Worm (Caenorhabditis elegans) whole organism, L3 larva: ENCODE results near the gene B0495.9.

ENCODE experiments used
- aly-2 ChIP-seq: fragments of 150-350 bp; optimal IDR thresholded peaks from 2 replicates; lab custom pipeline; 2014; ENCODE audit warnings: missing biosample characterization, missing genetic modification characterization
- ama-1 ChIP-seq: fragments of 150-350 bp; optimal IDR thresholded peaks from 2 replicates; lab custom pipeline; 2018
- elt-1 ChIP-seq: fragments of 150-350 bp; optimal IDR thresholded peaks from 2 replicates; lab custom pipeline; 2014; ENCODE audit warnings: missing biosample characterization, missing genetic modification characterization
- elt-2 ChIP-seq: sonication (generic microtip); optimal IDR thresholded peaks from 2 replicates; lab custom pipeline; 2016; ENCODE audit warnings: missing genetic modification reagents, mild to moderate bottlenecking, missing genetic modification characterization, missing compliant biosample characterization
- jun-1 ChIP-seq: fragments of 150-350 bp; optimal IDR thresholded peaks from 2 replicates; lab custom pipeline; 2014; ENCODE audit warnings: missing biosample characterization, missing genetic modification reagents, missing genetic modification characterization
- nhr-76 ChIP-seq: fragments of 150-350 bp; sonication (generic microtip); optimal IDR thresholded peaks from 5 replicates; lab custom pipeline; 2014; ENCODE audit warnings: missing biosample characterization, missing genetic modification characterization
- pqm-1 ChIP-seq: fragments of 150-350 bp; optimal IDR thresholded peaks from 2 replicates; lab custom pipeline; 2017; ENCODE audit warnings: missing biosample characterization, missing genetic modification characterization, inconsistent platforms
- snpc-4 ChIP-seq: fragments of 150-350 bp; optimal IDR thresholded peaks from 2 replicates; lab custom pipeline; 2014; ENCODE audit warnings: missing biosample characterization, missing genetic modification characterization
- tbx-2 ChIP-seq: sonication (generic microtip); optimal IDR thresholded peaks from 2 replicates; lab custom pipeline; 2016; ENCODE audit warnings: mild to moderate bottlenecking, missing genetic modification characterization, missing compliant biosample characterization
- unc-39 ChIP-seq: sonication (generic microtip); optimal IDR thresholded peaks from 4 replicates; lab custom pipeline; 2017; ENCODE audit warnings: missing biosample characterization, missing genetic modification characterization
- zag-1 ChIP-seq: fragments of 150-350 bp; optimal IDR thresholded peaks from 2 replicates; lab custom pipeline; 2014; ENCODE audit warnings: missing biosample characterization, missing genetic modification characterization
- ztf-11 ChIP-seq: fragments of 150-350 bp; optimal IDR thresholded peaks from 2 replicates; lab custom pipeline; 2014; ENCODE audit warnings: missing biosample characterization, missing genetic modification characterization

DNA sequence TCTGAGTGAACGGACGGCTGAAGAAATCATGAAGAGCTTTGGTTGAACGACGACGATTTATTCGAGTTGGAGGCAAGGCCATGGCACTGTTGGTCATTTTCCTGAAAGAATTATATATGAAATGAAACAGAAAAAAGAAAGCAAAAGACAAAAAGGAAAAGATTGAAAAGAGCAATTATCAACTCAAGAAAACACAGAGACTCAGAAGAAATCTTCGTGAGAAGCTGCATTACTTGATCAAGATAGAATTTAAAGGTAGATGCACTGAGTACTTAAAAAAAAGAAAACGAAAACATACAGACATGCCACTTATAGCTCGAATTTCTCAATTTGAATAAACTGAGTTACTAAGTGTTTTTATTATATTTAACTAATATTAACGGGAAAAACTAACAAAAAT lies 10.0 kb upstream of the B0495.9 start, which contains the start of gene cpna-5:
- TF ChIP-seq zag-1 (no peak), ztf-11 (tag; lab: Kevin White, UChicago) (no peak), unc-39 (tag; lab: Kevin White, UChicago) (no peak), pqm-1 (tag; lab: Kevin White, UChicago) (no peak), ama-1 (lab: Kevin White, UChicago) (no peak), snpc-4 (tag; lab: Kevin White, UChicago) (no peak), jun-1 (no peak), nhr-76 (tag; lab: Kevin White, UChicago) (no peak), aly-2 (tag; lab: Kevin White, UChicago) (no peak), elt-1 (no peak), tbx-2 (tag; lab: Kevin White, UChicago) (no peak), elt-2 (tag; lab: Kevin White, UChicago) (no peak)
